Fruit fly (Drosophila melanogaster): ENCODE results near the gene Hsp22.

The Hsp22 gene

DNA sequence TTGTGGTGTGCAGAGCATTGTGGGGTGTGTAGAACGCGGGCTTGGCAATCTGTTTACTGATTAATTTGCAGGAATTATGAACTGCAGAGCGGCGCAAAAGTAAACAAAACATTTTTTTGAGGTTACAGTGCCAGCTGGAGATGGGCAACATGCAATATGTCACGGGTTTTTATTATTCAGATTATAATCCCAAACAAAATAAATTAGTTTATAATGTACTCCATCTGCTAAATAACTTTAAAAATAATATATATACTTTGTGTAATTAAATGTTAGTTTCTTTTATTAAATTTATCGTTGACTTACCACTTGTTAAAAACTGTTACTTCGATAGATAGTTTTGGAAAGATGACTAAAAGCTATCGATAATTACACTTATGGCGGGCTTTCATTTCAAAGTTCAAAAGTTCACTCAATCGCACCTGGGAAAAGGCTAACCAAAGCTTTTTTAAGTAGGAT is 1.8 kb upstream of the Hsp22 start, which contains the start of gene Fdx1 (continued):
- TF ChIP-seq Ets96B (tag; optimal IDR thresholded peaks at IDR 0.05) (peak; percentile 33), Smox (GFP tag; optimal IDR thresholded peaks at IDR 0.05) (no peak), Eip93F (GFP tag; optimal IDR thresholded peaks at IDR 0.05) (peak; percentile 5)

DNA sequence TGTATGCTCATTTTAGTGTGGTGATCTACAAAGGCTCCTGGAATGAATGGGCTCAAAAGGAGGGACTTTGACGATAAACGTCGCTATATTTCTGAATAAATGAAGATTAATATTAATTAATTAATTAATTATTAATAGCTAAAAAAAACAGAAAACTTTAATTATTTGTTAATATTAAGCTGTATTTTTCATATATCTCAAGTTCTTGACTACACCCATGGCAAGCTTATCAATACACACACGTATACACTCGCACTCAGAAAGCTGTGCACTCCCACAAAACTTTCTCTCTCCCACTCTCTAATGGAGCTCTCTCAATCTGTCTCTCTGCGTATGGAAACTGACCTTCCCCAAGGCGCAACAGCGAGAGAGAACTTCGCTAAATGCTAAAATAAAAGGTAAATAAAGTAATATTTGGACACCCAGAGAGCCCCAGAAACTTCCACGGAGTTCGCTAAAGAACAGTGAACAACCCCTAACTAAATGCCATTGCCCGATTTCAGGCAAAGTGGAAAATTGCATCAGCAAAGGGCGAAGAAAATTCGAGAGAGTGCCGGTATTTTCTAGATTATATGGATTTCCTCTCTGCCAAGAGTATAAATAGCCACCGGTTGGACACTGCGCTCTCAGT is 758 bp downstream of the Hsp22 start:
- TF ChIP-seq lz (GFP tag; optimal IDR thresholded peaks at IDR 0.05) = peak; percentile 69
- TF ChIP-seq CG7368 (GFP tag; optimal IDR thresholded peaks at IDR 0.05) = peak; percentile 65
- TF ChIP-seq topi (GFP tag; optimal IDR thresholded peaks at IDR 0.05) = peak; percentile 81
- TF ChIP-seq CG10631 (GFP tag; optimal IDR thresholded peaks at IDR 0.05) = peak; percentile 83
- peak; percentile 81 for TF ChIP-seq Met (GFP tag; optimal IDR thresholded peaks at IDR 0.05)
- TF ChIP-seq Ets96B (tag; optimal IDR thresholded peaks at IDR 0.05) = peak; percentile 69
- TF ChIP-seq CG6808 (GFP tag; optimal IDR thresholded peaks at IDR 0.05) = peak; percentile 72
- peak; percentile 69 for TF ChIP-seq Sox14 (GFP tag; optimal IDR thresholded peaks at IDR 0.05)
- TF ChIP-seq Hr4 (GFP tag; optimal IDR thresholded peaks at IDR 0.05) = peak; percentile 84
- peak; percentile 64 for TF ChIP-seq net (GFP tag; optimal IDR thresholded peaks at IDR 0.05)
- TF ChIP-seq cyc (GFP tag; optimal IDR thresholded peaks at IDR 0.05) = peak; percentile 68
- peak; percentile 39 for TF ChIP-seq CG11902 (GFP tag; optimal IDR thresholded peaks at IDR 0.05)
- TF ChIP-seq Ets21C (GFP tag; optimal IDR thresholded peaks at IDR 0.05) = peak; percentile 4
- peak; percentile 73 for TF ChIP-seq Eip75B (GFP tag; optimal IDR thresholded peaks at IDR 0.05)
- peak; percentile 31 for TF ChIP-seq CG1621 (tag; optimal IDR thresholded peaks at IDR 0.05)
- peak; percentile 20 for TF ChIP-seq fkh (GFP tag; optimal IDR thresholded peaks at IDR 0.05)
- peak; percentile 46 for TF ChIP-seq CG8319 (GFP tag; optimal IDR thresholded peaks at IDR 0.05)
- TF ChIP-seq CG8632 (GFP tag; optimal IDR thresholded peaks at IDR 0.05) = peak; percentile 77
- peak; percentile 83 for TF ChIP-seq acj6 (GFP tag; optimal IDR thresholded peaks at IDR 0.05)
- peak; percentile 43 for TF ChIP-seq CG31627 (GFP tag; optimal IDR thresholded peaks at IDR 0.05)
- peak; percentile 73 for TF ChIP-seq CG11294 (GFP tag; IDR thresholded peaks at IDR 0.05)
- TF ChIP-seq achi (GFP tag; optimal IDR thresholded peaks at IDR 0.05) = peak; percentile 83
- peak; percentile 0 for TF ChIP-seq fd85E (GFP tag; optimal IDR thresholded peaks at IDR 0.05)
- TF ChIP-seq Blimp-1 (GFP tag; optimal IDR thresholded peaks at IDR 0.05) = peak; percentile 27
- TF ChIP-seq pdm3 (GFP tag; optimal IDR thresholded peaks at IDR 0.05) = peak; percentile 72
- TF ChIP-seq fd59A (GFP tag; optimal IDR thresholded peaks at IDR 0.05) = peak; percentile 50
- TF ChIP-seq dsx (GFP tag; optimal IDR thresholded peaks at IDR 0.05; ENCODE audit: poor library complexity, severe bottlenecking) = no peak
- peak; percentile 25 for TF ChIP-seq Eip93F (GFP tag; optimal IDR thresholded peaks at IDR 0.05)
- TF ChIP-seq Lpt (GFP tag; optimal IDR thresholded peaks at IDR 0.05) = peak; percentile 62
- TF ChIP-seq Hr38 (GFP tag; optimal IDR thresholded peaks at IDR 0.05) = no peak
- TF ChIP-seq CG8119 (GFP tag; IDR thresholded peaks at IDR 0.05) = peak; percentile 91
- peak; percentile 83 for TF ChIP-seq CG6276 (GFP tag; optimal IDR thresholded peaks at IDR 0.05)
- TF ChIP-seq vri (GFP tag; optimal IDR thresholded peaks at IDR 0.05) = peak; percentile 54
- peak; percentile 86 for TF ChIP-seq eg (GFP tag; IDR thresholded peaks at IDR 0.05)
- peak; percentile 78 for TF ChIP-seq Gug (GFP tag; IDR thresholded peaks at IDR 0.05)
- peak; percentile 69 for TF ChIP-seq CG10669 (GFP tag; optimal IDR thresholded peaks at IDR 0.05)
- TF ChIP-seq spab (GFP tag; optimal IDR thresholded peaks at IDR 0.05) = peak; percentile 46
- no peak for TF ChIP-seq ss (GFP tag; optimal IDR thresholded peaks at IDR 0.05)
- peak; percentile 78 for TF ChIP-seq OdsH (GFP tag; optimal IDR thresholded peaks at IDR 0.05)
- peak; percentile 68 for TF ChIP-seq CG11762 (GFP tag; optimal IDR thresholded peaks at IDR 0.05; ENCODE audit: insufficient read depth)
- TF ChIP-seq CG34406 (GFP tag; optimal IDR thresholded peaks at IDR 0.05) = peak; percentile 79
- peak; percentile 72 for TF ChIP-seq CG16779 (tag; optimal IDR thresholded peaks at IDR 0.05)
- TF ChIP-seq CG4318 (GFP tag; optimal IDR thresholded peaks at IDR 0.05) = peak; percentile 73
- TF ChIP-seq CG15336 (GFP tag; IDR thresholded peaks at IDR 0.05) = peak; percentile 90
- TF ChIP-seq CG6854 (GFP tag; optimal IDR thresholded peaks at IDR 0.05) = peak; percentile 18
- peak; percentile 85 for TF ChIP-seq CG6163 (GFP tag; IDR thresholded peaks at IDR 0.05)
- peak; percentile 65 for TF ChIP-seq Sox102F (GFP tag; optimal IDR thresholded peaks at IDR 0.05)
